Fruit fly (Drosophila melanogaster): ENCODE results near the gene CtsL4.

The CtsL4 gene

DNA sequence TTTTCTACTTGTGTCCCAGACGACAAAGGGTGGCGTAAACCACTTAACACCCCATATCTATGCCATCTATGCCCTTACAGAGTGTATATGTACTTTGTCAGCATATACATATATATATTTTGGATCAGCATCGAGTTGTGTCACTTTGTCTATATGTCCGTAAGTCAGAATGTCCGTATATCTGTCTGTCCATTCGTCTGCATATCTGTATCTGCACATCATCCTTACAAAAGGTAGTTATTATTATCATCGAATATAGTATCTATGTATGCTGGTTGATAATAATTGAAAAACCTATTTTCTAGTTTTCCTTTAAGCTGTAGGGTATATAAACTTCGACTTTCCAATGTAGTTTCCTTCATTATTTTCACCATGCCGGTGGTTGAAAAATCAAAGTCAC is 5.3 kb downstream of the CtsL4 start:
- TF ChIP-seq psq (optimal IDR thresholded peaks at IDR 0.05), result no peak
- no peak for TF ChIP-seq usp (GFP tag; optimal IDR thresholded peaks at IDR 0.05)
- no peak for TF ChIP-seq CG8478 (optimal IDR thresholded peaks at IDR 0.05)
- no peak for TF ChIP-seq pan (optimal IDR thresholded peaks at IDR 0.05)
- TF ChIP-seq Dll (optimal IDR thresholded peaks at IDR 0.05), result no peak
- no peak for TF ChIP-seq EcR (GFP tag; optimal IDR thresholded peaks at IDR 0.05)

DNA sequence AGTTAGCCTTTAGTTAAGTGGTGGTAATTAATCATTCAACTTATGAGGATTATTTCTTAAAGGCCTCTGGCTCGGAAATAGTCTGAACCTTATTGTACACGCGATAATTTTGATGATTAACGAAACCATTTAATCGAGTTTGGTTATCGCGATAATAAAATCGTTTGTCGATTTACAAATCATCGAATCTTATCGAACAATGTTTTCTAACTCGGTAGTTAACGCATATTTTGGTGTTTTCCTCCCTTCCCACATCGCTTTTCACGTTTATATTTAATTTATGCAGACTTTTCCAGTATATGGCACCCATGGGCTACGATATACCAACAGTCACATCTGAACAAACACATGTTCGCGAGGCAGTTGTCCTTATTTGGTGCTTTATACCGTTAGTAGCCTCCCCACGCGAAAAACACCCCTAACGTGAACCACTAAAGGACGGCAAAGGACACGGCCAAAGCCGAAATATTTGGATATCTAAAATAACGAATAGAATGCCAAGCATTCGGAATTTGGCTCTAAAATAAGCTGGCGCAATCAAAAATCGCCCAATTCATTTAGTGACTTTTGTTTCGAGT is 12.3 kb downstream of the CtsL4 start, which contains the start of gene Frmd5:
Gene Frmd5 (plus strand): TSS at position 414 of the 578 bp plus-strand sequence.
- no peak for TF ChIP-seq CG8478 (optimal IDR thresholded peaks at IDR 0.05)
- no peak for TF ChIP-seq usp (GFP tag; optimal IDR thresholded peaks at IDR 0.05)
- no peak for TF ChIP-seq psq (optimal IDR thresholded peaks at IDR 0.05)
- no peak for TF ChIP-seq pan (optimal IDR thresholded peaks at IDR 0.05)
- no peak for TF ChIP-seq Dll (optimal IDR thresholded peaks at IDR 0.05)
- no peak for TF ChIP-seq EcR (GFP tag; optimal IDR thresholded peaks at IDR 0.05)

DNA sequence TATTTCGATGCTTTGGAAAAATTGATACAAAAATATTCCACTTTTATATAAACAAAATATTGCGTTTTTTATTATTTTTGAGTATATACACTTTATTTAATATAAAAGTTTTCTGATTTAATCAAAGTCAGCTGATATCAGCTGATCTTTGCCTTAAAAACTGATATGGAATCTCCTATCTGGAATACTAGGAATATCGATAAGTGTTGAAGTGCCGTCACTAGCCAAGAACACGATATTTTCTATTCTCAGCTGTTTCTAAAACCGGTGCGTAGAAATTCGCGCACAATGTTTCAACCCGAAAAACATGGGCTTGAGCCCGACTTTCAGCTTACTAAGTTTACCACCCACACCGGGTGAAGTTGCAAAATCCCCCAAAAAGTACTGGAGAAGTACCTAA is 13.9 kb downstream of the CtsL4 start, which contains the start of gene Sps2:
Gene Sps2 (plus strand): TSS at position 124 of the 400 bp plus-strand sequence.
- no peak for TF ChIP-seq pan (optimal IDR thresholded peaks at IDR 0.05)
- no peak for TF ChIP-seq CG8478 (optimal IDR thresholded peaks at IDR 0.05)
- TF ChIP-seq EcR (GFP tag; optimal IDR thresholded peaks at IDR 0.05), result no peak
- TF ChIP-seq usp (GFP tag; optimal IDR thresholded peaks at IDR 0.05), result no peak
- TF ChIP-seq psq (optimal IDR thresholded peaks at IDR 0.05), result no peak
- no peak for TF ChIP-seq Dll (optimal IDR thresholded peaks at IDR 0.05)

dm6 chr2L:10341405-10341804 is 15.0 kb downstream of the CtsL4 start, which contains the start of gene CG31715:
CG31715 (plus strand) TSS chr2L:10341616.
- TF ChIP-seq Dll (optimal IDR thresholded peaks at IDR 0.05) (no peak), CG8478 (optimal IDR thresholded peaks at IDR 0.05) (no peak), usp (GFP tag; optimal IDR thresholded peaks at IDR 0.05) (no peak), EcR (GFP tag; optimal IDR thresholded peaks at IDR 0.05) (no peak), pan (optimal IDR thresholded peaks at IDR 0.05) (no peak), psq (optimal IDR thresholded peaks at IDR 0.05) (no peak)

- no peak for TF ChIP-seq pan (optimal IDR thresholded peaks at IDR 0.05)
- no peak for TF ChIP-seq usp (GFP tag; optimal IDR thresholded peaks at IDR 0.05)
- TF ChIP-seq Dll (optimal IDR thresholded peaks at IDR 0.05), result no peak
- TF ChIP-seq EcR (GFP tag; optimal IDR thresholded peaks at IDR 0.05), result no peak
- TF ChIP-seq CG8478 (optimal IDR thresholded peaks at IDR 0.05), result no peak
- no peak for TF ChIP-seq psq (optimal IDR thresholded peaks at IDR 0.05)
Observed at dm6 chr2L:10339841-10340240, 16.6 kb downstream of the CtsL4 start.

DNA sequence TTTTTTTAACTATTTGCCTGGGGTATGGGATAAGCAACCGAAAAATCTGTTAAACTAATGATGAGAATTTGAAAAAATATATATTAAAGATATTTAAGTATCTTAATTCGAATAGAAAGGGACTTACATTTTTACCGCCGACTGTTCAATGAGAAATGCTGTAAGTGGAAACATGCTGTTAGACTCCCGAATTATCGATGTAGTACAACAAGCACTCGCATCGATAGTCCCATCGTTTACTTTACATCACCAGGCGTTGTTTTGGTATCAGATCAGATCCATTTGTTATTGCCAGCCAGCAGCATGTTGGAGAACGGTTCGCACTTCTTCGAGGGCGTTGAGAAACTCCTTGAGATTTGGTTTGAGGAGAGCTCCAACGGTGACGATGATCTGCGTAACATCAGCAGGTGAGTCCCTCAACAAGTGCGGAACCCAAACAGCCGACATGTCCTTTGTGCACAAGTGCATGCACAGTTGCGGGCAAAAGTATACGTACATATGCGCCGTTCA is 17.1 kb downstream of the CtsL4 start, which contains the start of gene SamDC:
Gene SamDC (plus strand): TSS at position 246 of the 510 bp plus-strand sequence.
- TF ChIP-seq pan (optimal IDR thresholded peaks at IDR 0.05) (no peak), EcR (GFP tag; optimal IDR thresholded peaks at IDR 0.05) (no peak), Dll (optimal IDR thresholded peaks at IDR 0.05) (no peak), usp (GFP tag; optimal IDR thresholded peaks at IDR 0.05) (no peak), CG8478 (optimal IDR thresholded peaks at IDR 0.05) (no peak), psq (optimal IDR thresholded peaks at IDR 0.05) (no peak)

DNA sequence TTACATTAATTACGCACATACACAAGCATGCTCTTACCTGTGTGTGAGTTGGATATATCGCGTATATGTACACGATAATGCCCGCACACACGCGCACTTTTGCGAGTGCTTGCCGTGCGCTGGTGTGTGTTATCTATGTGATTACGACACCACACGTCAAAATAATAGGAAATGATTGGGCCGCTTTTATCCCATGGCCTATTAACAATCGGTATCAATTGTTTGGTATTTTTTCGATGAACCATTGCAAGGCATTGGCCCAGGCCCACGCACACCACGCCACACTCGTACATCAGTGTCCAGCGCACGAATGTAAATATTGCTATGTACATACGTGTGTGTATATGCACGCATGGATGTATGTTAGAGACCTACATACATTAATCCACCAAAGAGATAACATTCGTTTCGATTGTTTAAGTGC is 21.5 kb downstream of the CtsL4 start:
- TF ChIP-seq CG8478 (optimal IDR thresholded peaks at IDR 0.05) (peak; percentile 74), Dll (optimal IDR thresholded peaks at IDR 0.05) (no peak)

DNA sequence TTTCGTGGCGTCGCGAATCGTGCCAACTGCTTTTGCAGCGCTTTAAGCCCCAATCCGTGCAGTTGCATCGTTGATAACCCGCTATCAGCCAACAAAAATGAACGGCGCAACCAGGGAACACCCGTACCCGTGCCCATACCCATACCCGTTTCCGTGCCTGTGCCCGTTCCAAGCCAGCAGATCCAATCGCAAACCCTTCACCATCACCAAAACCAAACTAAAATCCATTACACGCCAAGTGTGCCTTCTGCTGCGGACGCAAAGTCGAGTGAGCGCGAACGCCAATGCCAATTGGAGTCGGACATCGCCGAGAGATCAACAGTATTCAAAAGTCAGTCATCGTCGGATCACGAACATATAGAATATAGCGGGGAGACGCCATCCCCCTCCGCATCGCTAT is 22.2 kb downstream of the CtsL4 start:
- TF ChIP-seq CG8478 (optimal IDR thresholded peaks at IDR 0.05), result no peak
- TF ChIP-seq usp (GFP tag; optimal IDR thresholded peaks at IDR 0.05), result no peak
- no peak for TF ChIP-seq pan (optimal IDR thresholded peaks at IDR 0.05)
- TF ChIP-seq psq (optimal IDR thresholded peaks at IDR 0.05), result no peak
- no peak for TF ChIP-seq EcR (GFP tag; optimal IDR thresholded peaks at IDR 0.05)

dm6 chr2L:10333091-10333991 is 23.1 kb downstream of the CtsL4 start, which contains the start of gene GATAd:
GATAd (plus strand) TSS chr2L:10333734.
- TF ChIP-seq EcR (GFP tag; optimal IDR thresholded peaks at IDR 0.05), result no peak
- TF ChIP-seq Dll (optimal IDR thresholded peaks at IDR 0.05), result no peak
- no peak for TF ChIP-seq usp (GFP tag; optimal IDR thresholded peaks at IDR 0.05)
- TF ChIP-seq pan (optimal IDR thresholded peaks at IDR 0.05), result no peak
- TF ChIP-seq CG8478 (optimal IDR thresholded peaks at IDR 0.05), result no peak
- no peak for TF ChIP-seq psq (optimal IDR thresholded peaks at IDR 0.05)

DNA sequence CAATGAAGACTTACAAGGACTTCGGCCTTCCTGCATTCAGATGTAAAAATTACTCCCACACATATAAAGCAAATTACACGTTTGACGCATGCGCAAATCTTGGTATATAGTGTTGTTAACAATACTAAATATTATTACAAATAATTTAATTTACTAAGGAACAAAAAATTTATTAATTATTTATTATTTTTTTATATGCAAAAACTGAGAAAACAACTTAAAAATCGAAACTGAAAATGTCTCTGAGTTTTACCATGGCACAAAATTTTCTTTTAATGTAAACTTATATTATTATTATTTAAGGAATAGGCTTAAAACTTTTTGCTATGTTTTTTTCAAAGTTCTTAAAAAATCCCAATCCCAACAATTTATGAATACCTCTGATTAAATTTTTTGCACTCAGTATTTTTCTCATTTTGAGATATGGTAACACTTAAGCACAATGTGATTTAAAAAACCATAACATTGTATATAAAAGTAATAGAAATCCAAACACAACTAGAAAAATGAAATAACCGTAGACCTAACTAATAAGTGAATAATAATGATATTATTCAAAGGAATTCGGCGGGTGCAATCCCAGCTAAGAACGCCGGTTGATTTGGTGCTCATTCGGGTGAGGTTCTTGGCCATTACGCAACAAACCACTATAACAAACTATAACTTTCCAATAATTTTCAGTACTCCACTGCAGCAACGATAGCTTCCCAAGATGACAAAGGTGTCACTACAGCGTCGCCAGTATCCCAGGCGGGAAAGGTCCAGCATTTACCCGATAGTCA is 25.1 kb downstream of the CtsL4 start, which contains the start of the genes Schip1 and Cox10:
Gene Schip1 (minus strand): TSS at position 51 of the 782 bp plus-strand sequence.
Gene Cox10 (plus strand): TSS at position 406 of the 782 bp plus-strand sequence.
- no peak for TF ChIP-seq CG8478 (optimal IDR thresholded peaks at IDR 0.05)
- TF ChIP-seq usp (GFP tag; optimal IDR thresholded peaks at IDR 0.05), result no peak
- TF ChIP-seq EcR (GFP tag; optimal IDR thresholded peaks at IDR 0.05), result no peak
- TF ChIP-seq psq (optimal IDR thresholded peaks at IDR 0.05), result no peak
- TF ChIP-seq Dll (optimal IDR thresholded peaks at IDR 0.05), result no peak
- TF ChIP-seq pan (optimal IDR thresholded peaks at IDR 0.05), result no peak

DNA sequence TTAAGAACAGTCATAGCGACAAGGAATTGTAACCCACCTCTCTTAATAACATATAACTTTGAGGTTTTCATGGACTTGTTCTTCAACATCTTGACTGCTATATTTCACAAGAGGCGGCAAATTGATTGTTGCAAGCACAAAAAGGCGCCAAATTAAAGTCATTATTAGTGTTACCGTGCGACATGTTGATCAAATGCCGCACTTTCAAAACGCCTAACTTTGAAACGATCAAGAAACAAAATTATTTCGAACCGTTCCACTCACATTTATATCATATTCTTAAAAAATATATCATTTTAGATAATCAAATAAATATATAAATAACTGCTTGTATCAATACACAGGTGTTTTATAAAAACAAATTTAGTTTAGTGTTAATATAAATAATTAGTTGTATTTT is 28.6 kb downstream of the CtsL4 start, which contains the start of gene RnrL:
Gene RnrL (minus strand): TSS at position 154 of the 400 bp plus-strand sequence.
- no peak for TF ChIP-seq EcR (GFP tag; optimal IDR thresholded peaks at IDR 0.05)
- no peak for TF ChIP-seq Dll (optimal IDR thresholded peaks at IDR 0.05)
